Fruit fly (Drosophila melanogaster) whole organism, wandering third instar larva: ENCODE measurements around the gene CG32985.

Experiments
- CrebA ChIP-seq: fragments of 200-800 bp; sonication (Bioruptor generic); optimal IDR thresholded peaks from 2 replicates; lab custom pipeline; 2016; ENCODE audit warnings: missing biosample characterization, mild to moderate bottlenecking, missing genetic modification characterization, borderline replicate concordance
- Dfd ChIP-seq: fragments of >200 bp; optimal IDR thresholded peaks from 2 replicates; lab custom pipeline; 2017; ENCODE audit warnings: missing biosample characterization, missing genetic modification characterization
- Hr83 ChIP-seq: fragments of 200-300 bp; sonication (Bioruptor generic); optimal IDR thresholded peaks from 2 replicates; lab custom pipeline; 2016; ENCODE audit warnings: missing biosample characterization, mild to moderate bottlenecking, missing genetic modification characterization, moderate library complexity; ENCODE audit not compliant: poor library complexity, severe bottlenecking
- Myc ChIP-seq: fragments of >200 bp; optimal IDR thresholded peaks from 2 replicates; lab custom pipeline; 2017
- br ChIP-seq: fragments of 200-800 bp; sonication (Bioruptor generic); optimal IDR thresholded peaks from 2 replicates; lab custom pipeline; 2016; ENCODE audit warnings: missing biosample characterization, missing genetic modification characterization
- h ChIP-seq: fragments of 200-800 bp; sonication (Bioruptor generic); optimal IDR thresholded peaks from 3 replicates; lab custom pipeline; 2016; ENCODE audit warnings: missing biosample characterization, mild to moderate bottlenecking, missing genetic modification characterization
- lola ChIP-seq: fragments of >200 bp; optimal IDR thresholded peaks from 2 replicates; lab custom pipeline; 2017; ENCODE audit warnings: missing biosample characterization, missing genetic modification characterization
- pan ChIP-seq: fragments of >200 bp; optimal IDR thresholded peaks from 2 replicates; lab custom pipeline; 2017
- psq ChIP-seq: fragments of 200-800 bp; sonication (Bioruptor generic); optimal IDR thresholded peaks from 3 replicates; lab custom pipeline; 2017; ENCODE audit warnings: missing biosample characterization, mild to moderate bottlenecking, missing genetic modification characterization, moderate library complexity
- usp ChIP-seq: fragments of >200 bp; optimal IDR thresholded peaks from 2 replicates; lab custom pipeline; 2017; ENCODE audit warnings: missing biosample characterization, missing genetic modification characterization

dm6 chr2L:8933710-8934242, 28.6 kb upstream of the CG32985 start, which contains the start of gene Tsp29Fa:
- TF ChIP-seq pan (lab: Kevin White, UChicago) (no peak), psq (GFP tag; lab: Kevin White, UChicago) (no peak), h (GFP tag; lab: Kevin White, UChicago) (no peak), br (GFP tag; lab: Kevin White, UChicago) (no peak), Hr83 (GFP tag; lab: Kevin White, UChicago) (no peak), Myc (no peak), Dfd (GFP tag; lab: Kevin White, UChicago) (no peak), usp (GFP tag; lab: Kevin White, UChicago) (no peak), CrebA (no peak), lola (no peak)
